Fruit fly (Drosophila melanogaster) whole organism, adult: ENCODE measurements around the gene Jon65Aii.

ENCODE experiments used
- CG11617 ChIP-seq: fragments of 200-800 bp; sonication (Bioruptor generic); optimal IDR thresholded peaks from 2 replicates; lab custom pipeline; 2017; ENCODE audit warnings: mild to moderate bottlenecking, missing biosample characterization, missing genetic modification reagents, missing genetic modification characterization
- CG12768 ChIP-seq: fragments of 200-800 bp; sonication (Bioruptor generic); optimal IDR thresholded peaks from 2 replicates; lab custom pipeline; 2017; ENCODE audit warnings: missing biosample characterization, missing genetic modification characterization, mild to moderate bottlenecking, moderate library complexity, missing genetic modification reagents
- CG14711 ChIP-seq: fragments of 200-800 bp; sonication (Bioruptor generic); optimal IDR thresholded peaks from 2 replicates; lab custom pipeline; 2018; ENCODE audit warnings: missing biosample characterization, mild to moderate bottlenecking, missing genetic modification characterization, moderate library complexity
- CG1620 ChIP-seq: fragments of 200-800 bp; sonication (Bioruptor generic); optimal IDR thresholded peaks from 2 replicates; lab custom pipeline; 2016; ENCODE audit warnings: missing biosample characterization, missing genetic modification characterization
- CG33017 ChIP-seq: fragments of 200-800 bp; sonication (Bioruptor generic); optimal IDR thresholded peaks from 2 replicates; lab custom pipeline; 2018; ENCODE audit warnings: missing biosample characterization, mild to moderate bottlenecking, missing genetic modification characterization, moderate library complexity
- CG5204 ChIP-seq: fragments of 200-800 bp; sonication (Bioruptor generic); optimal IDR thresholded peaks from 2 replicates; lab custom pipeline; 2016; ENCODE audit warnings: missing biosample characterization, missing genetic modification characterization
- CG7045 ChIP-seq: fragments of 200-800 bp; sonication (Bioruptor generic); optimal IDR thresholded peaks from 2 replicates; lab custom pipeline; 2017; ENCODE audit warnings: missing biosample characterization, mild to moderate bottlenecking, missing genetic modification characterization
- CG7101 ChIP-seq: fragments of 200-800 bp; sonication (Bioruptor generic); optimal IDR thresholded peaks from 2 replicates; lab custom pipeline; 2018; ENCODE audit warnings: missing biosample characterization, mild to moderate bottlenecking, missing genetic modification characterization, moderate library complexity
- Clk ChIP-seq: fragments of 200-800 bp; sonication (Bioruptor generic); optimal IDR thresholded peaks from 2 replicates; lab custom pipeline; 2017; ENCODE audit warnings: missing biosample characterization, missing genetic modification characterization
- Crg-1 ChIP-seq: fragments of 200-800 bp; sonication (Bioruptor generic); optimal IDR thresholded peaks from 2 replicates; lab custom pipeline; 2016; ENCODE audit warnings: missing biosample characterization, missing genetic modification characterization
- Hr96 ChIP-seq: fragments of 200-800 bp; sonication (Bioruptor generic); optimal IDR thresholded peaks from 2 replicates; lab custom pipeline; 2016; ENCODE audit warnings: missing biosample characterization, missing genetic modification characterization
- Mnt ChIP-seq: fragments of 200-800 bp; sonication (Bioruptor generic); optimal IDR thresholded peaks from 2 replicates; lab custom pipeline; 2016; ENCODE audit warnings: missing biosample characterization, mild to moderate bottlenecking, missing genetic modification characterization
- bab1 ChIP-seq: fragments of 200-800 bp; sonication (Bioruptor generic); optimal IDR thresholded peaks from 3 replicates; lab custom pipeline; 2019; ENCODE audit warnings: missing biosample characterization, mild to moderate bottlenecking, missing genetic modification characterization, moderate library complexity
- cic ChIP-seq: fragments of 200-800 bp; sonication (Bioruptor generic); optimal IDR thresholded peaks from 2 replicates; lab custom pipeline; 2017; ENCODE audit warnings: missing biosample characterization, mild to moderate bottlenecking, missing genetic modification characterization, moderate library complexity
- cnc ChIP-seq, 2 experiments: fragments of >200 bp; optimal IDR thresholded peaks; 2 replicates each; lab custom pipeline; 2017
- kay ChIP-seq: fragments of 200-800 bp; sonication (Bioruptor generic); peaks from one replicate; lab custom pipeline; 2016; ENCODE audit warnings: missing biosample characterization, missing genetic modification characterization, borderline replicate concordance
- ovo ChIP-seq: fragments of 200-800 bp; sonication (Bioruptor generic); optimal IDR thresholded peaks from 2 replicates; lab custom pipeline; 2016; ENCODE audit warnings: missing biosample characterization, missing genetic modification characterization
- pad ChIP-seq: fragments of 200-800 bp; sonication (Bioruptor generic); optimal IDR thresholded peaks from 3 replicates; lab custom pipeline; 2017; ENCODE audit warnings: missing biosample characterization, missing genetic modification characterization, mild to moderate bottlenecking, moderate library complexity, missing genetic modification reagents
- tj ChIP-seq: fragments of 200-800 bp; sonication (Bioruptor generic); optimal IDR thresholded peaks from 3 replicates; lab custom pipeline; 2017; ENCODE audit warnings: missing biosample characterization, mild to moderate bottlenecking, missing genetic modification characterization, moderate library complexity
- toe ChIP-seq: fragments of 200-800 bp; sonication (Bioruptor generic); optimal IDR thresholded peaks from 2 replicates; lab custom pipeline; 2016; ENCODE audit warnings: missing biosample characterization, missing genetic modification characterization

Gene Jon65Aii

dm6 chr3L:6093213-6093612, 41.1 kb downstream of the Jon65Aii start, which contains the start of gene CG10469:
CG10469 (minus strand) TSS chr3L:6093313.
- no peak for TF ChIP-seq Crg-1 (GFP tag; lab: Kevin White, UChicago)
- no peak for TF ChIP-seq CG11617 (GFP tag; lab: Kevin White, UChicago)
- no peak for TF ChIP-seq tj (GFP tag; lab: Kevin White, UChicago)
- no peak for TF ChIP-seq cic (GFP tag; lab: Kevin White, UChicago)
- TF ChIP-seq ovo (GFP tag; lab: Kevin White, UChicago): no peak
- TF ChIP-seq Clk (GFP tag; lab: Kevin White, UChicago): no peak
- no peak for TF ChIP-seq cnc (optimal IDR thresholded peaks at IDR 0.05; lab: Kevin White, UChicago)

dm6 chr3L:6094697-6095096, 42.6 kb downstream of the Jon65Aii start, which contains the start of the genes CG10467 and loj:
CG10467 (minus strand) TSS chr3L:6094747.
loj (plus strand) TSS chr3L:6094987.
- TF ChIP-seq CG11617 (GFP tag; lab: Kevin White, UChicago): peak; percentile 87
- peak; percentile 91 for TF ChIP-seq CG12768 (GFP tag; lab: Kevin White, UChicago)
- peak; percentile 81 for TF ChIP-seq Clk (GFP tag; lab: Kevin White, UChicago)
- TF ChIP-seq toe: peak; percentile 84
- TF ChIP-seq bab1 (GFP tag; lab: Kevin White, UChicago): peak; percentile 88
- peak; percentile 86 for TF ChIP-seq ovo (GFP tag; lab: Kevin White, UChicago)
- peak; percentile 62 for TF ChIP-seq Mnt (GFP tag; lab: Kevin White, UChicago)
- TF ChIP-seq cic (GFP tag; lab: Kevin White, UChicago): peak; percentile 31
- TF ChIP-seq kay (GFP tag; lab: Kevin White, UChicago): no peak
- peak; percentile 78 for TF ChIP-seq pad (GFP tag; lab: Kevin White, UChicago)
- TF ChIP-seq CG5204 (GFP tag; lab: Kevin White, UChicago): peak; percentile 88
- peak; percentile 94 for TF ChIP-seq CG14711 (tag; lab: Kevin White, UChicago)
- TF ChIP-seq Crg-1 (GFP tag; lab: Kevin White, UChicago): peak; percentile 77
- TF ChIP-seq CG7101 (tag; lab: Kevin White, UChicago): peak; percentile 92
- TF ChIP-seq CG7045 (GFP tag; lab: Kevin White, UChicago): peak; percentile 93
- peak; percentile 69 for TF ChIP-seq tj (GFP tag; lab: Kevin White, UChicago)
- peak; percentile 88 for TF ChIP-seq CG1620 (GFP tag; lab: Kevin White, UChicago)
- peak; percentile 88 for TF ChIP-seq CG33017 (tag; lab: Kevin White, UChicago)
- TF ChIP-seq cnc (optimal IDR thresholded peaks at IDR 0.05; lab: Kevin White, UChicago): no peak
- TF ChIP-seq Hr96: peak; percentile 75

- TF ChIP-seq Mnt (GFP tag; lab: Kevin White, UChicago) (no peak), ovo (GFP tag; lab: Kevin White, UChicago) (no peak), CG33017 (tag; lab: Kevin White, UChicago) (no peak), tj (GFP tag; lab: Kevin White, UChicago) (no peak), toe (no peak), Clk (GFP tag; lab: Kevin White, UChicago) (no peak), bab1 (GFP tag; lab: Kevin White, UChicago) (no peak), cic (GFP tag; lab: Kevin White, UChicago) (no peak), cnc (optimal IDR thresholded peaks at IDR 0.05; lab: Kevin White, UChicago) (no peak), CG14711 (tag; lab: Kevin White, UChicago) (no peak), CG11617 (GFP tag; lab: Kevin White, UChicago) (no peak), CG7045 (GFP tag; lab: Kevin White, UChicago) (no peak), CG1620 (GFP tag; lab: Kevin White, UChicago) (no peak), kay (GFP tag; lab: Kevin White, UChicago) (no peak), Crg-1 (GFP tag; lab: Kevin White, UChicago) (no peak), CG7101 (tag; lab: Kevin White, UChicago) (no peak), CG5204 (GFP tag; lab: Kevin White, UChicago) (no peak)
Observed at dm6 chr3L:6097270-6097669, 45.1 kb downstream of the Jon65Aii start, which contains the start of gene Ets65A. Ets65A (plus strand) TSS chr3L:6097617.
